Fruit fly (Drosophila melanogaster): ENCODE measurements around the gene RfC4.

DNA sequence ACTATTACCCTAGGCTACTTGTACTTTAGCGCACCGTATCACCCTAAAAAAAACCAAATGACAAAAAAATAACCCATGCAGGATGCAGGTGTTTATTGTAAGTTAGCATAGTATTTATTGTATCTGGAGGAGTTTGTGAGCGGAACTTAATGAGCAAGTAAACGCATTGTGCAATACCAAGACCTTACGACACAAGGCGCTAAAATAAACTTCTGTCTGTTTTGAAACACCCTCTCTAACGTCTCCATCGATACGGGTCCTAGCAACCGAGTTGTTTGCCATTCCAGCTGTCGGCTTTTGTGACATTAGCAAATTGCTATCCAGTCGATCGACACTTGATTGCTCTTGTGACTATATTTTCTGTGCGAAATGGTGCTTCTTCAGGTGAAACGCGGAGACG, 37.7 kb upstream of the RfC4 start, which contains the start of gene CG18675:
- no peak for TF ChIP-seq Ets98B (GFP tag; IDR thresholded peaks at IDR 0.05)
- TF ChIP-seq CG4496 (GFP tag; IDR thresholded peaks at IDR 0.05): no peak
- TF ChIP-seq CG15710 (tag; optimal IDR thresholded peaks at IDR 0.05): no peak
- no peak for TF ChIP-seq CG13204 (GFP tag; optimal IDR thresholded peaks at IDR 0.05)
- no peak for TF ChIP-seq D1 (tag; optimal IDR thresholded peaks at IDR 0.05)
- TF ChIP-seq EcR (GFP tag; optimal IDR thresholded peaks at IDR 0.05): no peak
- TF ChIP-seq CG14655 (GFP tag; optimal IDR thresholded peaks at IDR 0.05): no peak
- TF ChIP-seq Pif1B (GFP tag; optimal IDR thresholded peaks at IDR 0.05): no peak
- no peak for TF ChIP-seq rn (GFP tag; IDR thresholded peaks at IDR 0.05)
- TF ChIP-seq CG17806 (tag; optimal IDR thresholded peaks at IDR 0.05): no peak
